Worm (Caenorhabditis elegans): ENCODE measurements around the gene C01G12.5.

C01G12.5 gene

DNA sequence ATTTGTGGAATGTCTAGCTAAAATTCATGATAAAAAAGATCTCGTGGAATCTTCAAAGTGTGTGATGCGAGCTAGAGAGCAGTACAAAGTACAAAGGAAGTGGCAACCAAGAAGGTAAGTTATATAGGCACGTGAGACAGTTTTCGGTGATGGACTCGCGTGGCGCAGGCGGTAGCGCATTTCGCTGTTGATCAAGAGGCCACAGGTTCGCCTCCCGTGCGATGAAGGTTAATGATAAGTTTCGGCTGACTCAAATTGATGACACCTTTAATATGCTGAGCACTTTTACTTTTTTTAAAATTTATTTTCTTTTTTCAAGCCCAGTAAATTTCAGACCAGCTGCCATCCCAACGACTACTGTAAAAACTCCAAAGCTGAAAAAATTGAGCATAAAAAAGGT lies 29.6 kb upstream of the C01G12.5 start (continued):
- no peak for TF ChIP-seq ceh-91 (GFP tag; IDR thresholded peaks at IDR 0.05)
- TF ChIP-seq lag-1 (GFP tag; IDR thresholded peaks at IDR 0.05): no peak
- no peak for TF ChIP-seq Y67H2A.10 (GFP tag; conservative IDR thresholded peaks at IDR 0.05)
- no peak for TF ChIP-seq cebp-1 (GFP tag; IDR thresholded peaks at IDR 0.05)
- no peak for TF ChIP-seq cebp-1 (tag; optimal IDR thresholded peaks at IDR 0.05)
- no peak for TF ChIP-seq akir-1 (GFP tag; optimal IDR thresholded peaks at IDR 0.05)
- TF ChIP-seq ceh-27 (GFP tag; optimal IDR thresholded peaks at IDR 0.05): peak; percentile 59
- TF ChIP-seq nfyb-1 (GFP tag; IDR thresholded peaks at IDR 0.05): peak; percentile 89
- TF ChIP-seq ztf-18 (tag; optimal IDR thresholded peaks at IDR 0.05): peak; percentile 70
- TF ChIP-seq Y56A3A.18 (GFP tag; IDR thresholded peaks at IDR 0.05): 0 out of 2 replicates have a peak, but pooled peaks have one; percentile 41
- no peak for TF ChIP-seq dpff-1 (tag; optimal IDR thresholded peaks at IDR 0.05)
- TF ChIP-seq F33H1.4 (GFP tag; IDR thresholded peaks at IDR 0.05): 0 out of 2 replicates have a peak, but pooled peaks have one; percentile 28
- TF ChIP-seq lin-54 (GFP tag; optimal IDR thresholded peaks at IDR 0.05): no peak
- no peak for TF ChIP-seq T26A5.8 (tag; optimal IDR thresholded peaks at IDR 0.05)
- TF ChIP-seq ceh-79 (tag; optimal IDR thresholded peaks at IDR 0.05): peak; percentile 5
- TF ChIP-seq F49E8.2 (tag; optimal IDR thresholded peaks at IDR 0.05; ENCODE audit: insufficient read depth): peak; percentile 19
- TF ChIP-seq ceh-40 (GFP tag; IDR thresholded peaks at IDR 0.05): 0 out of 2 replicates have a peak, but pooled peaks have one; percentile 82
- TF ChIP-seq mes-4 (tag; optimal IDR thresholded peaks at IDR 0.05): peak; percentile 68
- 0 out of 2 replicates have a peak, but pooled peaks have one; percentile 30 for TF ChIP-seq egrh-3 (GFP tag; IDR thresholded peaks at IDR 0.05)
- TF ChIP-seq F22D6.2 (tag; optimal IDR thresholded peaks at IDR 0.05): no peak
- TF ChIP-seq efl-1 (GFP tag; optimal IDR thresholded peaks at IDR 0.05): no peak
- TF ChIP-seq him-1 (tag; optimal IDR thresholded peaks at IDR 0.05): peak; percentile 64
- 0 out of 2 replicates have a peak, but pooled peaks have one; percentile 28 for TF ChIP-seq hlh-26 (GFP tag; conservative IDR thresholded peaks at IDR 0.05)
- TF ChIP-seq dox-1 (GFP tag; IDR thresholded peaks at IDR 0.05): peak; percentile 68
- TF ChIP-seq sptf-2 (GFP tag; optimal IDR thresholded peaks at IDR 0.05): peak; percentile 8
- TF ChIP-seq mel-28 (tag; optimal IDR thresholded peaks at IDR 0.05; ENCODE audit: borderline replicate concordance): no peak
- TF ChIP-seq F52B5.7 (tag; optimal IDR thresholded peaks at IDR 0.05): peak; percentile 74
- TF ChIP-seq aptf-3 (GFP tag; IDR thresholded peaks at IDR 0.05): peak; percentile 66; the same call in 1 of the 2 replicates
- peak; percentile 87; the same call in 1 of the 2 replicates for TF ChIP-seq ztf-25 (GFP tag; IDR thresholded peaks at IDR 0.05)
- TF ChIP-seq let-526 (GFP tag; IDR thresholded peaks at IDR 0.05): no peak
- no peak for TF ChIP-seq B0035.1 (tag; optimal IDR thresholded peaks at IDR 0.05)
- TF ChIP-seq zim-3 (tag; optimal IDR thresholded peaks at IDR 0.05): peak; percentile 69

- TF ChIP-seq F57C9.4 (tag; optimal IDR thresholded peaks at IDR 0.05) (no peak), egl-44 (GFP tag; IDR thresholded peaks at IDR 0.05) (no peak)
Measured at ce11 chrII:14616402-14616801, 29.1 kb upstream of the C01G12.5 start.

- TF ChIP-seq Y56A3A.18 (GFP tag; IDR thresholded peaks at IDR 0.05): no peak
- no peak for TF ChIP-seq nfya-2 (GFP tag; IDR thresholded peaks at IDR 0.05)
- TF ChIP-seq lir-1 (GFP tag; conservative IDR thresholded peaks at IDR 0.05): no peak
- TF ChIP-seq him-1 (tag; optimal IDR thresholded peaks at IDR 0.05): no peak
- TF ChIP-seq dpff-1 (tag; optimal IDR thresholded peaks at IDR 0.05): no peak
- no peak for TF ChIP-seq sdz-38 (tag; optimal IDR thresholded peaks at IDR 0.05)
- no peak for TF ChIP-seq atf-7 (tag; optimal IDR thresholded peaks at IDR 0.05)
- no peak for TF ChIP-seq tlf-1 (GFP tag; optimal IDR thresholded peaks at IDR 0.05)
- TF ChIP-seq F52B5.7 (tag; optimal IDR thresholded peaks at IDR 0.05): no peak
- no peak for TF ChIP-seq cebp-1 (GFP tag; IDR thresholded peaks at IDR 0.05)
- TF ChIP-seq cebp-1 (tag; optimal IDR thresholded peaks at IDR 0.05): no peak
- TF ChIP-seq F55B11.4 (tag; optimal IDR thresholded peaks at IDR 0.05; ENCODE audit: borderline replicate concordance, insufficient read depth): no peak
- no peak for TF ChIP-seq F33H1.4 (GFP tag; IDR thresholded peaks at IDR 0.05)
- TF ChIP-seq tbp1 (GFP tag; optimal IDR thresholded peaks at IDR 0.05): no peak
Measured at ce11 chrII:14615735-14616134, 28.4 kb upstream of the C01G12.5 start, which contains the start of gene mltn-9. mltn-9 (plus strand) TSS chrII:14616035.

All from whole organism, young adult.